Worm (Caenorhabditis elegans): ENCODE results near the gene fbxa-30.

fbxa-30 gene

ce11 chrIII:1275513-1275912 is at the start of gene fbxa-30:
TSS of gene fbxa-30 (minus strand) at chrIII:1275613.
- TF ChIP-seq unc-62 (GFP tag; optimal IDR thresholded peaks at IDR 0.05) (no peak), nhr-237 (tag; optimal IDR thresholded peaks at IDR 0.05) (no peak), unc-120 (tag; optimal IDR thresholded peaks at IDR 0.05; ENCODE audit: poor library complexity, severe bottlenecking) (no peak), nhr-12 (tag; optimal IDR thresholded peaks at IDR 0.05) (no peak), M03D4.4 (tag; optimal IDR thresholded peaks at IDR 0.05) (no peak), snpc-4 (tag; optimal IDR thresholded peaks at IDR 0.05) (no peak), blmp-1 (tag; optimal IDR thresholded peaks at IDR 0.05) (no peak), ceh-39 (tag; optimal IDR thresholded peaks at IDR 0.05) (no peak), tbx-8 (GFP tag; optimal IDR thresholded peaks at IDR 0.05) (no peak), flh-1 (GFP tag; optimal IDR thresholded peaks at IDR 0.05) (no peak), nhr-76 (tag; optimal IDR thresholded peaks at IDR 0.05) (no peak), mep-1 (tag; optimal IDR thresholded peaks at IDR 0.05) (no peak), hlh-1 (tag; optimal IDR thresholded peaks at IDR 0.05) (no peak), ham-2 (GFP tag; optimal IDR thresholded peaks at IDR 0.05) (no peak)

ce11 chrIII:1324513-1324912 is 49.1 kb upstream of the fbxa-30 start, which contains the start of gene fbxa-14:
TSS of gene fbxa-14 (minus strand) at chrIII:1324613.
- TF ChIP-seq bed-3 (GFP tag; optimal IDR thresholded peaks at IDR 0.05): no peak
- TF ChIP-seq lin-32 (GFP tag; optimal IDR thresholded peaks at IDR 0.05): no peak
- no peak for TF ChIP-seq pha-4 (tag; optimal IDR thresholded peaks at IDR 0.05)
- TF ChIP-seq nhr-2 (tag; optimal IDR thresholded peaks at IDR 0.05): no peak
- TF ChIP-seq hlh-1 (tag; optimal IDR thresholded peaks at IDR 0.05): no peak
- TF ChIP-seq mab-5 (tag; optimal IDR thresholded peaks at IDR 0.05): no peak
- TF ChIP-seq flh-1 (GFP tag; optimal IDR thresholded peaks at IDR 0.05): no peak
- TF ChIP-seq lin-13 (tag; optimal IDR thresholded peaks at IDR 0.05): no peak
- no peak for TF ChIP-seq nhr-76 (tag; optimal IDR thresholded peaks at IDR 0.05)
- no peak for TF ChIP-seq nhr-12 (tag; optimal IDR thresholded peaks at IDR 0.05)

ce11 chrIII:1323555-1323954 is 48.1 kb upstream of the fbxa-30 start:
- TF ChIP-seq lsy-2 (tag; optimal IDR thresholded peaks at IDR 0.05) (no peak), drap-1 (GFP tag; optimal IDR thresholded peaks at IDR 0.05) (no peak), nhr-28 (tag; optimal IDR thresholded peaks at IDR 0.05) (no peak), ces-1 (GFP tag; optimal IDR thresholded peaks at IDR 0.05) (no peak), hlh-1 (tag; optimal IDR thresholded peaks at IDR 0.05) (no peak)

ce11 chrIII:1321561-1321960 is 46.1 kb upstream of the fbxa-30 start, which contains the start of gene fbxa-15:
TSS of gene fbxa-15 (minus strand) at chrIII:1321661.
- TF ChIP-seq mab-5 (tag; optimal IDR thresholded peaks at IDR 0.05): no peak
- no peak for TF ChIP-seq mep-1 (tag; optimal IDR thresholded peaks at IDR 0.05)
- no peak for TF ChIP-seq pha-4 (tag; optimal IDR thresholded peaks at IDR 0.05)
- TF ChIP-seq nhr-2 (tag; optimal IDR thresholded peaks at IDR 0.05): no peak
- TF ChIP-seq mls-2 (tag; optimal IDR thresholded peaks at IDR 0.05): no peak
- no peak for TF ChIP-seq nhr-28 (tag; optimal IDR thresholded peaks at IDR 0.05)
- TF ChIP-seq tbx-8 (GFP tag; optimal IDR thresholded peaks at IDR 0.05): no peak
- TF ChIP-seq snpc-4 (tag; optimal IDR thresholded peaks at IDR 0.05): no peak
- TF ChIP-seq lin-13 (tag; optimal IDR thresholded peaks at IDR 0.05): no peak
- TF ChIP-seq blmp-1 (tag; optimal IDR thresholded peaks at IDR 0.05): no peak
- TF ChIP-seq sem-2 (GFP tag; optimal IDR thresholded peaks at IDR 0.05): no peak
- no peak for TF ChIP-seq ceh-39 (tag; optimal IDR thresholded peaks at IDR 0.05)
- TF ChIP-seq cnd-1 (tag; optimal IDR thresholded peaks at IDR 0.05): no peak
- no peak for TF ChIP-seq bed-3 (GFP tag; optimal IDR thresholded peaks at IDR 0.05)
- TF ChIP-seq ztf-11 (tag; optimal IDR thresholded peaks at IDR 0.05): no peak
- TF ChIP-seq nhr-237 (tag; optimal IDR thresholded peaks at IDR 0.05): no peak
- TF ChIP-seq ces-1 (GFP tag; optimal IDR thresholded peaks at IDR 0.05): no peak

- TF ChIP-seq lsy-2 (tag; optimal IDR thresholded peaks at IDR 0.05) (no peak), elt-3 (tag; optimal IDR thresholded peaks at IDR 0.05) (no peak), ceh-43 (GFP tag; optimal IDR thresholded peaks at IDR 0.05) (no peak), sem-2 (GFP tag; optimal IDR thresholded peaks at IDR 0.05) (no peak), ces-1 (GFP tag; optimal IDR thresholded peaks at IDR 0.05) (no peak), mab-5 (tag; optimal IDR thresholded peaks at IDR 0.05) (no peak), nhr-237 (tag; optimal IDR thresholded peaks at IDR 0.05) (no peak), blmp-1 (tag; optimal IDR thresholded peaks at IDR 0.05) (no peak), flh-1 (GFP tag; optimal IDR thresholded peaks at IDR 0.05) (no peak)
Observed at ce11 chrIII:1315038-1315437, 39.6 kb upstream of the fbxa-30 start, which contains the start of the genes fbxa-80 and fbxa-19. TSS of gene fbxa-80 (minus strand) at chrIII:1315210. TSS of gene fbxa-19 (plus strand) at chrIII:1315401.

ce11 chrIII:1314283-1314682 is 38.9 kb upstream of the fbxa-30 start:
- TF ChIP-seq nhr-12 (tag; optimal IDR thresholded peaks at IDR 0.05) (no peak), unc-39 (tag; optimal IDR thresholded peaks at IDR 0.05) (no peak), lsy-2 (tag; optimal IDR thresholded peaks at IDR 0.05) (no peak), nhr-76 (tag; optimal IDR thresholded peaks at IDR 0.05) (no peak), sptf-1 (tag; optimal IDR thresholded peaks at IDR 0.05) (no peak)
